Worm (Caenorhabditis elegans): ENCODE data around the gene srv-12.

DNA sequence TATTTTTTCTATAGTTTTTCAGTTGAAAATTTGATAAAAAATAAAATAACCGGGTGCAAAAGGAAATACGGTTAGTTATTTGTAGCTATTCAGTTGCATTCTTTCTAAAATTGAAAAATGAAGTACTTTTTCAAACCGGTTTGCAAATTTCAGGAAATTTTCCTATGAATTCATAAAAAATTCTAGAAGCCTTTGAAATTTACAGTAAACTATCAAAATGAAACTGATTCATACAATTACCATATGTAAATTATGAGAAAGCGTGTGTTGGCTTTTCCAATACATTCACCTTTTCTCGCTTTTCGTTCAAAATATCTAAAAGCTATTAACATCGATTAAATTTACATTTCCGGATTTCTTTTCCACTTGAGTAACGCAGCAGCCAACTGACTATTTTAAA lies 36.5 kb downstream of the srv-12 start, which contains the start of gene ent-7:
- no peak for TF ChIP-seq akir-1 (GFP tag; optimal IDR thresholded peaks at IDR 0.05)
- no peak for TF ChIP-seq Y79H2A.3 (GFP tag; conservative IDR thresholded peaks at IDR 0.05)
- no peak for TF ChIP-seq B0019.2 (GFP tag; conservative IDR thresholded peaks at IDR 0.05)
- no peak for TF ChIP-seq ekl-4 (GFP tag; IDR thresholded peaks at IDR 0.05)
- TF ChIP-seq ama-1 (optimal IDR thresholded peaks at IDR 0.05): no peak
- no peak for TF ChIP-seq ama-1 (GFP tag; optimal IDR thresholded peaks at IDR 0.05)
- no peak for TF ChIP-seq hlh-12 (tag; optimal IDR thresholded peaks at IDR 0.05)
- no peak for TF ChIP-seq ceh-58 (GFP tag; IDR thresholded peaks at IDR 0.05)

All from whole organism, young adult.